Fruit fly (Drosophila melanogaster): Measurements from ENCODE around the gene CG3061.

Gene CG3061

DNA sequence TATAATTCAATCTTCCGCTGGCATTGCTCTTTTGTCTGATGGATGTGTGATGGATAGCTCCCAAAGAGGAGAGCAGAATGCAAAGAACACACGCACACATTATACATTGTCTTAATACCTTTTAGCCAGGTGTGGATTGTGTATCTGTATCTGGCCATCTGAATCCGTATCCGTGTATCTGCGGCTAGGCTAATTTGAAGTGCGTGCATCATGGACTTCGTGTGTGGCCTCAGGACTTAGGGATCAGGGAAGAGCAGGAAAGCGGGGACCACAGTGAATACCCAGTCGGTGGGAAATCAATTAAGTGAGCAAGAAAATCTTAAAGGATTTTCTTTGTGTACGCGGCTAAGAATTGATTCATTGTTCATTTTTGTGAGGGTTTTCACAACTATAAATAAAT lies 42.7 kb upstream of the CG3061 start:
- no peak for TF ChIP-seq CG33017 (tag; optimal IDR thresholded peaks at IDR 0.05)

DNA sequence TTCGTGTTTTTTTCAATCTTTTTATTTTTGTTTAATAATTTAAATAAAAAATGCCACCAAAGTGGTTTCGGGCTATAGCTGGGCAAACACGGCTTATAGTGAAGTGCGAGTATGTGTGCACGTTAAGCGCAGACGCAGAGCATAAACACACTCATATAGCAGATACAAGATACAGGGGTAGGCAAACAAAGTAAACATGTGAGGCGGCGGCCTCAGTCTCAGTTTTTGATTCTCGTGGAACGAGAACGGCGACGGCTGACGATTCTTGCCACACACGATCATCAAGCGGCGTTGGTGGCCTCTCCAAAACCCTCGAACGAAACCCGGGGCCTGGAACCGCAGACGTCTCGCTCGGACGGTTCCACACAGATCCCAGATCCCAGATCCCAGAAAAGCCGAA lies 42.1 kb upstream of the CG3061 start:
- TF ChIP-seq pad (GFP tag; optimal IDR thresholded peaks at IDR 0.05) (no peak), toe (GFP tag; optimal IDR thresholded peaks at IDR 0.05) (no peak), CG7101 (tag; optimal IDR thresholded peaks at IDR 0.05) (no peak), ovo (GFP tag; optimal IDR thresholded peaks at IDR 0.05) (no peak), cic (GFP tag; optimal IDR thresholded peaks at IDR 0.05) (no peak)

DNA sequence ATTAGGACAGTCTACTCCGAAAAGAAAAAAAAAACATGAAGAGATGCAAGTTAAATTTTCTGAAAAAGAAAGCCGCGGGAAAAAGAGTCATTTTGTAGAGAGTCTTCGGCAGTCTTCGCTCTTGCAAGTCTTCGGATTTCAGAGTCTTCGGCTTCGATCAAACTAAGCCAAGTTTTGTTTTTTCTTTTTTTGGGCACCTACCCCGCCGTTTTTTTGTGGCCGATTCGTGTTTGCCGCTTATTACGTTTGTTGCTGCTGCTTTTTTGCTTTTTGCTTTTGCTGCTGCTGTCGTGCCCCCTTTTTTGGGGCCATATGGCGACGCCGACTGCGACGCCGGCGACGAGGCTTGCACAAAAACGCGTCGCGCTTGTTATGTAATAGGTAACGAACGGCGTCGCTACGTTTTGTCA lies 40.0 kb upstream of the CG3061 start:
- no peak for TF ChIP-seq Hr96 (GFP tag; optimal IDR thresholded peaks at IDR 0.05)
- TF ChIP-seq pad (GFP tag; optimal IDR thresholded peaks at IDR 0.05) = no peak
- no peak for TF ChIP-seq bab1 (GFP tag; optimal IDR thresholded peaks at IDR 0.05)
- no peak for TF ChIP-seq CG7045 (GFP tag; optimal IDR thresholded peaks at IDR 0.05)
- TF ChIP-seq CG12768 (GFP tag; optimal IDR thresholded peaks at IDR 0.05) = no peak
- TF ChIP-seq CG7101 (tag; optimal IDR thresholded peaks at IDR 0.05) = no peak

DNA sequence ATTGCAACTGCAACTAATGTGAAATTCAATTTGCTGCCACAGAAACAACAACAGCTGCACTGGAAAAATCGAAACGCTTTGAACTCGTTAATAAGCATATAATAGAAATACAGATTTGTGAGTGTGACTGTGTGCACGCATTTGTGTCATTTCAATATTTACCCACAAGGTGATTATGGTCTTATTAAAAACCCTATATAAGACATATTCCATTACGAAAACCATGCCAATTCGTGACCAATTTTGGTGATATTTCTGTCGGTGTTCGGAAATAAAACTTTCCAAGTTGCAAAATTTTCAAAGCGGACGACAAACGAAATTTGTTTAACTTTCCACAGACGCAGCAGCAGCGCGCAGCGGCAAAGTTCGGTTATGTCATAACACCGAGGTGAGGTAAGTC lies 36.7 kb upstream of the CG3061 start:
- no peak for TF ChIP-seq cnc (optimal IDR thresholded peaks at IDR 0.05)
- TF ChIP-seq Mnt (GFP tag; optimal IDR thresholded peaks at IDR 0.05) = no peak

DNA sequence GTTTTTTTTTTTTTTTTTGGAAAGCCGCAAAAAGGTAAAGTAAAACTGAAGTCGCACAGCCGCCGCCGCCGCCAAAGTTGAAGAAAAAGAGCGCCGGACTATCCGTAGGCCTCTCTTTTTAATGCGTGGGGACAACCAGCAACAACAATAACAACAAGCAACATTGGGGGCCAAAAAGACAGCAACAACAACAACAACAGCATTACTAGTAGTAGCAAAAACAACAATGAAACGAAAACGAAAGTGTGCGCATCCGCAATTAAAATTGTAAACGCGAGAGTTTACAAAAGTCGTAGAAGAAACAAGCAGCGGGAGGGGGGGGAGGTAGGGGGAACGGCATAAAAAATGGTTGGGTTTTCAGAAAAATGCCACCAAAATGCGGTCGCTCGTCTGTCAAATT lies 36.2 kb upstream of the CG3061 start:
- TF ChIP-seq pad (GFP tag; optimal IDR thresholded peaks at IDR 0.05) (no peak), CG11617 (GFP tag; optimal IDR thresholded peaks at IDR 0.05) (no peak), CG14711 (tag; optimal IDR thresholded peaks at IDR 0.05) (no peak), CG5204 (GFP tag; optimal IDR thresholded peaks at IDR 0.05) (no peak), tj (GFP tag; optimal IDR thresholded peaks at IDR 0.05) (no peak), CG7101 (tag; optimal IDR thresholded peaks at IDR 0.05) (no peak), CG1620 (GFP tag; optimal IDR thresholded peaks at IDR 0.05) (no peak), Mnt (GFP tag; optimal IDR thresholded peaks at IDR 0.05) (no peak), Hr96 (GFP tag; optimal IDR thresholded peaks at IDR 0.05) (no peak)

DNA sequence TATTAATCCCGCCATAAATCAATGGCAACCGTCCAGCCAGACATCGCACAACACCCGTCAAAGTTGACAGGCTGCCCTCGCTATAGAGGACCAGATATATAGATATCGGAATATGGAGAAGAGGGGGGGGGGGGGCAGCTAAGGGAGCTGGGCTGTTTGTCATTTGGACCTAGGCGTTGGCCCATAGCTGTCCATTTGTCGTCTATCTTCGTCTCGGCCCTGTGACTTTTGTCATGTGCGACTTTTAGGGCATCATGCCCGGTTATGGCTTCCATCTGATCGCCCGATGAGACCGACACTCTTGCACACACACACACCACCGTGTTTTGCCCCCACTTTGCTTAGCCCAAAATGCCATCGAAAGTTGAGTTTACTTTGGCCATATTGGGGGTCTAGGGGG lies 34.4 kb upstream of the CG3061 start:
- TF ChIP-seq CG11617 (GFP tag; optimal IDR thresholded peaks at IDR 0.05) = no peak
- TF ChIP-seq cnc (optimal IDR thresholded peaks at IDR 0.05) = no peak

DNA sequence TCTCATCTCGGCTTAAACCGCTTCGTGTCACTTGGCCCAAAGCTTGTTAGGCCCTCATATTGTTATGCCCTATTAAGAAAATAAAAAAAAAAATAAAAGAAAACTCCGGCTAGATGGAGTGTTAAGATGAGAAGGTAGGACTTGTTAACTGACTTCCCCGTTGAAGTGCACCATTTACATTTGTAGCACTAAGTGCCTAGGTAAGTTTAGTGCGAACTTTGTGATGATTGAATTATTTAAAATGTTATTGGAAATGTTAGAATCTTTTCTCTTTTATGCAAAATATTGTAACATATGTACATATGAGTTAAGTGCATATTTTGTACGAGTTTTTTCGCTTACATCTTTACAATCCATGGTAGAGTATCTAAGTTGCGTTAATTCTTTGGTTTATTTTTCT lies 34.0 kb upstream of the CG3061 start:
- TF ChIP-seq ovo (GFP tag; optimal IDR thresholded peaks at IDR 0.05) (no peak), cic (GFP tag; optimal IDR thresholded peaks at IDR 0.05) (no peak), kay (GFP tag; ENCODE audit: borderline replicate concordance) (no peak), CG12768 (GFP tag; optimal IDR thresholded peaks at IDR 0.05) (no peak)

DNA sequence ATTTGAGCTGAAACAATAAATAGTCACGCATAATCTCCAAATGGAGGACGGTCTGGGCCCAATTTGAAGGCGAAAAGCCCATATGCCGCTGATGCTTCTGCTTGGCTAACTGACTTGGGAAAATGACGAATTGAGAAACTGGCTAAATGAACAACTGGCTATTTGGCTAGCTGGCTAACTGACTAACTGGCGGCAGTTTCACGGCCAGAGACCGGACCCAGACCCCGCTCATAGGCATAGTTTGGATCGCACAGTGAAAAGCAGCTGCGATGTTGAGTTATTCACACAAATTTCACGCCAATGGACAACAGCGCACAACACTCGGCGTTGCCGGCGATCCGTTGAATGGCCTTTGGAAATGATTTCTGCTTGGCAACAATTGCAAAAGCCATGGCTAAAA lies 33.6 kb upstream of the CG3061 start:
- no peak for TF ChIP-seq cic (GFP tag; optimal IDR thresholded peaks at IDR 0.05)
- no peak for TF ChIP-seq tj (GFP tag; optimal IDR thresholded peaks at IDR 0.05)
- TF ChIP-seq Mnt (GFP tag; optimal IDR thresholded peaks at IDR 0.05) = no peak
- no peak for TF ChIP-seq bab1 (GFP tag; optimal IDR thresholded peaks at IDR 0.05)
- no peak for TF ChIP-seq CG1620 (GFP tag; optimal IDR thresholded peaks at IDR 0.05)
- no peak for TF ChIP-seq pad (GFP tag; optimal IDR thresholded peaks at IDR 0.05)
- TF ChIP-seq CG12768 (GFP tag; optimal IDR thresholded peaks at IDR 0.05) = no peak
- no peak for TF ChIP-seq toe (GFP tag; optimal IDR thresholded peaks at IDR 0.05)
- TF ChIP-seq CG33017 (tag; optimal IDR thresholded peaks at IDR 0.05) = no peak
- no peak for TF ChIP-seq Hr96 (GFP tag; optimal IDR thresholded peaks at IDR 0.05)
- TF ChIP-seq kay (GFP tag; ENCODE audit: borderline replicate concordance) = no peak
- TF ChIP-seq CG7101 (tag; optimal IDR thresholded peaks at IDR 0.05) = no peak
- TF ChIP-seq CG14711 (tag; optimal IDR thresholded peaks at IDR 0.05) = no peak
- TF ChIP-seq CG7045 (GFP tag; optimal IDR thresholded peaks at IDR 0.05) = no peak
- no peak for TF ChIP-seq ovo (GFP tag; optimal IDR thresholded peaks at IDR 0.05)
- TF ChIP-seq Crg-1 (GFP tag; optimal IDR thresholded peaks at IDR 0.05) = no peak
- no peak for TF ChIP-seq CG5204 (GFP tag; optimal IDR thresholded peaks at IDR 0.05)
- TF ChIP-seq Clk (GFP tag; optimal IDR thresholded peaks at IDR 0.05) = no peak
- TF ChIP-seq cnc (optimal IDR thresholded peaks at IDR 0.05) = no peak
- TF ChIP-seq CG11617 (GFP tag; optimal IDR thresholded peaks at IDR 0.05) = no peak

DNA sequence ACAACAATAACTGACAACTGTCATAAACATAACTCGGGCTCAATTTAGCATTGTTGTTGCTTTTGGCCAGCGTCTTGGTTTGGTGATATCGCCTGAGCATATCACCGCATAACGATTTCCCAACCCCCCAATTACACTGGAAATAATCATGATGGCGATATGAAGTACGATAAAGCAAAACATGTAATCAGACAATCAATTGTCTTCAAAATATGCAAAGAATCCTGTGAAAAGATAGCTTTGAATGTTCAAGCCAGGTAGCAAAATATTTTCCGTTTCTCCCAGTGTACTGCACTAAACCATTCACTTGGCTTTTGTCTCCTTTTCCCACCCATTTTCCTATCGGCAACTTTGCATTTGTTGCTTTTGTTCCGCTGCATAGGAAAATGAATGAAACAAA lies 32.6 kb upstream of the CG3061 start:
- TF ChIP-seq Mnt (GFP tag; optimal IDR thresholded peaks at IDR 0.05) (no peak), toe (GFP tag; optimal IDR thresholded peaks at IDR 0.05) (no peak), Clk (GFP tag; optimal IDR thresholded peaks at IDR 0.05) (no peak), pad (GFP tag; optimal IDR thresholded peaks at IDR 0.05) (no peak), CG33017 (tag; optimal IDR thresholded peaks at IDR 0.05) (no peak), bab1 (GFP tag; optimal IDR thresholded peaks at IDR 0.05) (no peak), CG7101 (tag; optimal IDR thresholded peaks at IDR 0.05) (no peak), kay (GFP tag; ENCODE audit: borderline replicate concordance) (no peak)

Data from whole organism, adult.